Worm (Caenorhabditis elegans): Measurements from ENCODE around the gene dct-18.

Gene dct-18

ce11 chrII:12961293-12961692 is 29.6 kb downstream of the dct-18 start:
- TF ChIP-seq ztf-29 (GFP tag; IDR thresholded peaks at IDR 0.05) (no peak), ref-1 (GFP tag; conservative IDR thresholded peaks at IDR 0.05) (no peak), flt-1 (GFP tag; IDR thresholded peaks at IDR 0.05) (no peak), tab-1 (GFP tag; IDR thresholded peaks at IDR 0.05) (no peak), cog-1 (tag; optimal IDR thresholded peaks at IDR 0.05) (no peak), klf-2 (GFP tag; conservative IDR thresholded peaks at IDR 0.05) (no peak)

ce11 chrII:12961743-12962142 is 30.1 kb downstream of the dct-18 start:
- no peak for TF ChIP-seq tab-1 (GFP tag; IDR thresholded peaks at IDR 0.05)
- no peak for TF ChIP-seq ztf-29 (GFP tag; IDR thresholded peaks at IDR 0.05)
- TF ChIP-seq ztf-23 (GFP tag; IDR thresholded peaks at IDR 0.05), result no peak
- no peak for TF ChIP-seq ref-1 (GFP tag; conservative IDR thresholded peaks at IDR 0.05)
- no peak for TF ChIP-seq flt-1 (GFP tag; IDR thresholded peaks at IDR 0.05)
- TF ChIP-seq cog-1 (tag; optimal IDR thresholded peaks at IDR 0.05), result no peak
- no peak for TF ChIP-seq med-1 (GFP tag; optimal IDR thresholded peaks at IDR 0.05; ENCODE audit: insufficient read depth)

ce11 chrII:12965138-12965537 is 33.5 kb downstream of the dct-18 start:
- TF ChIP-seq tab-1 (GFP tag; IDR thresholded peaks at IDR 0.05), result no peak
- TF ChIP-seq ztf-29 (GFP tag; IDR thresholded peaks at IDR 0.05), result no peak
- no peak for TF ChIP-seq ztf-23 (GFP tag; IDR thresholded peaks at IDR 0.05)
- no peak for TF ChIP-seq klf-2 (GFP tag; conservative IDR thresholded peaks at IDR 0.05)
- TF ChIP-seq med-1 (GFP tag; optimal IDR thresholded peaks at IDR 0.05; ENCODE audit: insufficient read depth), result no peak
- TF ChIP-seq flt-1 (GFP tag; IDR thresholded peaks at IDR 0.05), result no peak
- no peak for TF ChIP-seq ref-1 (GFP tag; conservative IDR thresholded peaks at IDR 0.05)

ce11 chrII:12965538-12965588 is 33.7 kb downstream of the dct-18 start, which contains the start of gene ptr-18:
TSS of gene ptr-18 (plus strand) at chrII:12965546.
- no peak for TF ChIP-seq tab-1 (GFP tag; IDR thresholded peaks at IDR 0.05)
- TF ChIP-seq ztf-29 (GFP tag; IDR thresholded peaks at IDR 0.05), result no peak
- no peak for TF ChIP-seq ref-1 (GFP tag; conservative IDR thresholded peaks at IDR 0.05)
- no peak for TF ChIP-seq cog-1 (tag; optimal IDR thresholded peaks at IDR 0.05)
- TF ChIP-seq med-1 (GFP tag; optimal IDR thresholded peaks at IDR 0.05; ENCODE audit: insufficient read depth), result no peak
- no peak for TF ChIP-seq klf-2 (GFP tag; conservative IDR thresholded peaks at IDR 0.05)
- TF ChIP-seq ztf-23 (GFP tag; IDR thresholded peaks at IDR 0.05), result no peak
- no peak for TF ChIP-seq flt-1 (GFP tag; IDR thresholded peaks at IDR 0.05)

ce11 chrII:12965589-12965988 is 33.9 kb downstream of the dct-18 start:
- TF ChIP-seq klf-2 (GFP tag; conservative IDR thresholded peaks at IDR 0.05), result no peak

ce11 chrII:12966274-12966673 is 34.6 kb downstream of the dct-18 start:
- TF ChIP-seq flt-1 (GFP tag; IDR thresholded peaks at IDR 0.05) (no peak), tab-1 (GFP tag; IDR thresholded peaks at IDR 0.05) (no peak), T22C8.4 (GFP tag; IDR thresholded peaks at IDR 0.05) (no peak), med-1 (GFP tag; optimal IDR thresholded peaks at IDR 0.05; ENCODE audit: insufficient read depth) (no peak)

ce11 chrII:12968448-12968969 is 36.8 kb downstream of the dct-18 start:
- TF ChIP-seq ztf-29 (GFP tag; IDR thresholded peaks at IDR 0.05), result no peak
- TF ChIP-seq ref-1 (GFP tag; conservative IDR thresholded peaks at IDR 0.05), result no peak
- no peak for TF ChIP-seq klf-2 (GFP tag; conservative IDR thresholded peaks at IDR 0.05)
- TF ChIP-seq tab-1 (GFP tag; IDR thresholded peaks at IDR 0.05), result no peak
- TF ChIP-seq flt-1 (GFP tag; IDR thresholded peaks at IDR 0.05), result no peak
- TF ChIP-seq med-1 (GFP tag; optimal IDR thresholded peaks at IDR 0.05; ENCODE audit: insufficient read depth), result no peak
- no peak for TF ChIP-seq T22C8.4 (GFP tag; IDR thresholded peaks at IDR 0.05)
- no peak for TF ChIP-seq cog-1 (tag; optimal IDR thresholded peaks at IDR 0.05)
- TF ChIP-seq ztf-23 (GFP tag; IDR thresholded peaks at IDR 0.05), result no peak

- no peak for TF ChIP-seq tab-1 (GFP tag; IDR thresholded peaks at IDR 0.05)
- TF ChIP-seq ztf-29 (GFP tag; IDR thresholded peaks at IDR 0.05), result no peak
- TF ChIP-seq flt-1 (GFP tag; IDR thresholded peaks at IDR 0.05), result no peak
- no peak for TF ChIP-seq cog-1 (tag; optimal IDR thresholded peaks at IDR 0.05)
- no peak for TF ChIP-seq ztf-23 (GFP tag; IDR thresholded peaks at IDR 0.05)
- TF ChIP-seq med-1 (GFP tag; optimal IDR thresholded peaks at IDR 0.05; ENCODE audit: insufficient read depth), result no peak
- TF ChIP-seq ref-1 (GFP tag; conservative IDR thresholded peaks at IDR 0.05), result no peak
- no peak for TF ChIP-seq klf-2 (GFP tag; conservative IDR thresholded peaks at IDR 0.05)
- TF ChIP-seq T22C8.4 (GFP tag; IDR thresholded peaks at IDR 0.05), result no peak
These were observed 37.9 kb downstream of the dct-18 start, which contains the start of gene Y38F1A.4 for ce11 chrII:12969622-12970021. TSS of gene Y38F1A.4 (minus strand) at chrII:12969722.

ce11 chrII:12978658-12979057 is 47.0 kb downstream of the dct-18 start:
- TF ChIP-seq med-1 (GFP tag; optimal IDR thresholded peaks at IDR 0.05; ENCODE audit: insufficient read depth), result no peak
- TF ChIP-seq ztf-23 (GFP tag; IDR thresholded peaks at IDR 0.05), result no peak
- TF ChIP-seq klf-2 (GFP tag; conservative IDR thresholded peaks at IDR 0.05), result no peak
- TF ChIP-seq ztf-29 (GFP tag; IDR thresholded peaks at IDR 0.05), result no peak
- TF ChIP-seq flt-1 (GFP tag; IDR thresholded peaks at IDR 0.05), result no peak
- TF ChIP-seq tab-1 (GFP tag; IDR thresholded peaks at IDR 0.05), result no peak
- TF ChIP-seq ref-1 (GFP tag; conservative IDR thresholded peaks at IDR 0.05), result no peak
- no peak for TF ChIP-seq T22C8.4 (GFP tag; IDR thresholded peaks at IDR 0.05)

ce11 chrII:12980212-12980611 is 48.5 kb downstream of the dct-18 start, which contains the start of gene cyd-1:
TSS of gene cyd-1 (plus strand) at chrII:12980591.
- TF ChIP-seq ztf-29 (GFP tag; IDR thresholded peaks at IDR 0.05) (no peak), ztf-23 (GFP tag; IDR thresholded peaks at IDR 0.05) (no peak), flt-1 (GFP tag; IDR thresholded peaks at IDR 0.05) (no peak), klf-2 (GFP tag; conservative IDR thresholded peaks at IDR 0.05) (no peak), cog-1 (tag; optimal IDR thresholded peaks at IDR 0.05) (no peak), med-1 (GFP tag; optimal IDR thresholded peaks at IDR 0.05; ENCODE audit: insufficient read depth) (no peak), T22C8.4 (GFP tag; IDR thresholded peaks at IDR 0.05) (no peak), ref-1 (GFP tag; conservative IDR thresholded peaks at IDR 0.05) (no peak), tab-1 (GFP tag; IDR thresholded peaks at IDR 0.05) (no peak)

ce11 chrII:12981980-12982575 is 50.4 kb downstream of the dct-18 start:
- TF ChIP-seq T22C8.4 (GFP tag; IDR thresholded peaks at IDR 0.05) (no peak), cog-1 (tag; optimal IDR thresholded peaks at IDR 0.05) (no peak), tab-1 (GFP tag; IDR thresholded peaks at IDR 0.05) (no peak), ref-1 (GFP tag; conservative IDR thresholded peaks at IDR 0.05) (no peak), ztf-29 (GFP tag; IDR thresholded peaks at IDR 0.05) (no peak), med-1 (GFP tag; optimal IDR thresholded peaks at IDR 0.05; ENCODE audit: insufficient read depth) (no peak), ztf-23 (GFP tag; IDR thresholded peaks at IDR 0.05) (no peak), flt-1 (GFP tag; IDR thresholded peaks at IDR 0.05) (no peak), klf-2 (GFP tag; conservative IDR thresholded peaks at IDR 0.05) (no peak)

Measured in whole organism, midembryonic.